Worm (Caenorhabditis elegans) whole organism, L3 larva: ENCODE results near the gene msrp-3.

Experiments used
- fos-1 ChIP-seq: fragments of 150-350 bp; optimal IDR thresholded peaks from 2 replicates; lab custom pipeline; 2014; ENCODE audit warnings: missing biosample characterization, missing genetic modification characterization
- unc-39 ChIP-seq: sonication (generic microtip); optimal IDR thresholded peaks from 4 replicates; lab custom pipeline; 2017; ENCODE audit warnings: missing biosample characterization, missing genetic modification characterization
- zag-1 ChIP-seq: fragments of 150-350 bp; optimal IDR thresholded peaks from 2 replicates; lab custom pipeline; 2014; ENCODE audit warnings: missing biosample characterization, missing genetic modification characterization

DNA sequence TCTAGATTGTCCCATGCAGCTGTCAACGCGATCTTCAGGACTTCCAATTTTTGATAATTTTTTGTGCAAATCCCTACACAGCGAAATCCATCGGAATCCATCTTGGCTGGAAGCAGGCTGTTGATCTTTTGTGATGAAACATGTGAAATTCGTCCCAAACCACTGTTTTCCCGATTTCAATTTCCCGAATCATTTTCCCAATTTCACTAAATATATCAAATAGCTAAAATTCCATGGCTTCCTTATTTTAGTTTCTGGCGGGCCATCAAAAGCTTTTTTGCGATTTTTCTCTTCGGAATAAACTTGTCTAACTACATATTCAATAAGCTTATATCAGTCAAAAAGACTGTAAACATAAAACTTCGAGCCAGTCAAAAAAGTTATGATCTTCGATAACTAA is 6.9 kb upstream of the msrp-3 start, which contains the start of gene F46F5.8:
- TF ChIP-seq zag-1 (tag; lab: Kevin White, UChicago) = no peak
- TF ChIP-seq fos-1 (tag; lab: Kevin White, UChicago) = no peak
- no peak for TF ChIP-seq unc-39
